Fruit fly (Drosophila melanogaster) whole organism, embryonic: ENCODE data around the gene CG34417.

Experiments
- CG10147 ChIP-seq: fragments of 200-800 bp; sonication (Bioruptor generic); optimal IDR thresholded peaks from 2 replicates; lab custom pipeline; 2019; ENCODE audit warnings: missing biosample characterization, mild to moderate bottlenecking, missing genetic modification characterization, moderate library complexity
- CG12391 ChIP-seq: fragments of 200-800 bp; sonication (Bioruptor generic); optimal IDR thresholded peaks from 3 replicates; lab custom pipeline; 2018; ENCODE audit warnings: missing biosample characterization, mild to moderate bottlenecking, missing genetic modification characterization, moderate library complexity
- CG15479 ChIP-seq: fragments of 200-800 bp; sonication (Bioruptor generic); optimal IDR thresholded peaks from 3 replicates; lab custom pipeline; 2019; ENCODE audit warnings: missing biosample characterization, mild to moderate bottlenecking, missing genetic modification characterization, moderate library complexity
- CG18599 ChIP-seq: fragments of 200-800 bp; sonication (Bioruptor generic); optimal IDR thresholded peaks from 3 replicates; lab custom pipeline; 2017; ENCODE audit warnings: missing biosample characterization, missing genetic modification characterization, mild to moderate bottlenecking, moderate library complexity, missing genetic modification reagents
- CG2116 ChIP-seq: fragments of 200-800 bp; sonication (Bioruptor generic); optimal IDR thresholded peaks from 3 replicates; lab custom pipeline; 2018; ENCODE audit warnings: missing biosample characterization, mild to moderate bottlenecking, missing genetic modification characterization
- CG2129 ChIP-seq: fragments of 200-800 bp; sonication (Bioruptor generic); IDR thresholded peaks from 2 replicates; pipeline ENCODE4 v1.3.6; 2022; ENCODE audit warnings: missing biosample characterization, missing genetic modification characterization; ENCODE audit not compliant: partially characterized antibody
- CG30020 ChIP-seq: fragments of 200-800 bp; optimal IDR thresholded peaks from 2 replicates; lab custom pipeline; 2019; ENCODE audit warnings: missing biosample characterization, mild to moderate bottlenecking, missing genetic modification characterization, moderate library complexity
- CG3281 ChIP-seq: fragments of 200-800 bp; sonication (Bioruptor generic); optimal IDR thresholded peaks from 3 replicates; lab custom pipeline; 2017; ENCODE audit warnings: missing biosample characterization, mild to moderate bottlenecking, missing genetic modification characterization
- CG34422 ChIP-seq: fragments of 200-800 bp; sonication (Bioruptor generic); IDR thresholded peaks from 3 replicates; pipeline ENCODE4 v1.3.6; 2022; ENCODE audit warnings: missing biosample characterization, missing genetic modification characterization
- CG9797 ChIP-seq: fragments of 200-800 bp; sonication (Bioruptor generic); optimal IDR thresholded peaks from 3 replicates; lab custom pipeline; 2018; ENCODE audit warnings: missing biosample characterization, mild to moderate bottlenecking, missing genetic modification characterization
- CG9876 ChIP-seq: fragments of 200-800 bp; sonication (Bioruptor generic); optimal IDR thresholded peaks from 2 replicates; lab custom pipeline; 2016; ENCODE audit warnings: missing biosample characterization, missing genetic modification characterization
- Dbx ChIP-seq: fragments of 200-800 bp; sonication (Bioruptor generic); IDR thresholded peaks from 3 replicates; pipeline ENCODE4 v1.3.6; 2022; ENCODE audit warnings: missing biosample characterization, missing genetic modification characterization
- Doc2 ChIP-seq: fragments of 200-800 bp; sonication (Bioruptor generic); IDR thresholded peaks from 2 replicates; pipeline ENCODE4 v1.3.6; 2022; ENCODE audit warnings: missing biosample characterization, missing genetic modification characterization
- E2f1 ChIP-seq: fragments of 200-800 bp; sonication (Bioruptor generic); IDR thresholded peaks from 2 replicates; pipeline ENCODE4 v1.3.6; 2022; ENCODE audit warnings: missing biosample characterization, missing genetic modification characterization
- Ets65A ChIP-seq: fragments of 200-800 bp; sonication (Bioruptor generic); peaks from one replicate; lab custom pipeline; 2016; ENCODE audit warnings: missing biosample characterization, missing genetic modification characterization
- Gsc ChIP-seq: fragments of 200-800 bp; sonication (Bioruptor generic); IDR thresholded peaks from 2 replicates; pipeline ENCODE4 v1.3.6; 2022; ENCODE audit warnings: missing biosample characterization, missing genetic modification characterization
- MTF-1 ChIP-seq: fragments of 200-800 bp; sonication (Bioruptor generic); optimal IDR thresholded peaks from 2 replicates; lab custom pipeline; 2018; ENCODE audit warnings: missing biosample characterization, mild to moderate bottlenecking, missing genetic modification characterization, borderline replicate concordance
- NFAT ChIP-seq: fragments of 200-800 bp; sonication (Bioruptor generic); IDR thresholded peaks from 2 replicates; pipeline ENCODE4 v1.3.6; 2022; ENCODE audit warnings: missing biosample characterization, missing genetic modification characterization
- Nf-YA ChIP-seq: fragments of 200-800 bp; sonication (Bioruptor generic); IDR thresholded peaks from 2 replicates; pipeline ENCODE4 v1.3.6; 2022; ENCODE audit warnings: missing biosample characterization, missing genetic modification characterization
- Ssrp ChIP-seq: fragments of 200-800 bp; sonication (Bioruptor generic); optimal IDR thresholded peaks from 2 replicates; lab custom pipeline; 2018; ENCODE audit warnings: missing biosample characterization, mild to moderate bottlenecking, missing genetic modification characterization, moderate library complexity
- Tbp ChIP-seq: fragments of >200 bp; optimal IDR thresholded peaks from 2 replicates; lab custom pipeline; 2018; ENCODE audit warnings: missing biosample characterization, missing genetic modification characterization
- Xrp1 ChIP-seq: fragments of 200-800 bp; sonication (Bioruptor generic); IDR thresholded peaks from 2 replicates; pipeline ENCODE4 v1.3.6; 2022; ENCODE audit warnings: missing biosample characterization, missing genetic modification characterization
- amos ChIP-seq: fragments of 200-800 bp; sonication (Bioruptor generic); IDR thresholded peaks from 2 replicates; pipeline ENCODE4 v1.3.6; 2022; ENCODE audit warnings: missing biosample characterization, missing genetic modification characterization; ENCODE audit not compliant: partially characterized antibody
- chm ChIP-seq: fragments of 200-800 bp; sonication (Bioruptor generic); IDR thresholded peaks from 2 replicates; pipeline ENCODE4 v1.3.6; 2022; ENCODE audit warnings: missing biosample characterization, missing genetic modification characterization
- crol ChIP-seq: fragments of 200-800 bp; sonication (Bioruptor generic); IDR thresholded peaks from 2 replicates; pipeline ENCODE4 v1.3.6; 2022; ENCODE audit warnings: missing biosample characterization, missing genetic modification characterization
- dmrt99B ChIP-seq: fragments of 200-800 bp; sonication (Bioruptor generic); optimal IDR thresholded peaks from 2 replicates; lab custom pipeline; 2018; ENCODE audit warnings: missing biosample characterization, mild to moderate bottlenecking, missing genetic modification characterization, moderate library complexity
- ems ChIP-seq: fragments of 200-800 bp; sonication (Bioruptor generic); optimal IDR thresholded peaks from 3 replicates; lab custom pipeline; 2016; ENCODE audit warnings: missing biosample characterization, missing genetic modification characterization
- en ChIP-seq: fragments of 200-800 bp; sonication (Bioruptor generic); optimal IDR thresholded peaks from 2 replicates; lab custom pipeline; 2016; ENCODE audit warnings: missing biosample characterization, missing genetic modification characterization
- gfzf ChIP-seq: fragments of 200-800 bp; sonication (Bioruptor generic); optimal IDR thresholded peaks from 2 replicates; lab custom pipeline; 2016; ENCODE audit warnings: missing biosample characterization, mild to moderate bottlenecking, missing genetic modification characterization, moderate library complexity
- hb ChIP-seq: fragments of 200-800 bp; sonication (Bioruptor generic); IDR thresholded peaks from 3 replicates; pipeline ENCODE4 v1.3.6; 2022; ENCODE audit warnings: missing biosample characterization, missing genetic modification characterization; ENCODE audit not compliant: partially characterized antibody
- hkb ChIP-seq, 2 experiments: fragments of 200-800 bp in 1 of 2; fragments of >200 bp in 1 of 2; sonication (Bioruptor generic) in 1 of 2; IDR thresholded peaks in 1 of 2; optimal IDR thresholded peaks in 1 of 2; 2 replicates each; pipeline versions ENCODE4 v1.3.6 to Lab custom; 2017 to 2022; ENCODE audit warnings: missing biosample characterization in 1 of 2, missing genetic modification characterization in 1 of 2
- klu ChIP-seq: fragments of 200-800 bp; sonication (Bioruptor generic); IDR thresholded peaks from 2 replicates; pipeline ENCODE4 v1.3.6; 2022; ENCODE audit warnings: missing biosample characterization, missing genetic modification characterization
- lilli ChIP-seq: fragments of 200-800 bp; sonication (Bioruptor generic); optimal IDR thresholded peaks from 3 replicates; lab custom pipeline; 2016; ENCODE audit warnings: missing biosample characterization, missing genetic modification characterization
- org-1 ChIP-seq: fragments of 200-800 bp; sonication (Bioruptor generic); optimal IDR thresholded peaks from 2 replicates; lab custom pipeline; 2017; ENCODE audit warnings: missing biosample characterization, missing genetic modification characterization
- p53 ChIP-seq: fragments of 200-800 bp; sonication (Bioruptor generic); optimal IDR thresholded peaks from 2 replicates; lab custom pipeline; 2016; ENCODE audit warnings: missing biosample characterization, missing genetic modification characterization
- pb ChIP-seq: fragments of 200-800 bp; sonication (Bioruptor generic); optimal IDR thresholded peaks from 3 replicates; lab custom pipeline; 2016; ENCODE audit warnings: missing biosample characterization, missing genetic modification characterization
- pho ChIP-seq: fragments of 200-800 bp; sonication (Bioruptor generic); optimal IDR thresholded peaks from 2 replicates; lab custom pipeline; 2016; ENCODE audit warnings: missing biosample characterization, missing genetic modification characterization
- scrt ChIP-seq: fragments of 200-800 bp; sonication (Bioruptor generic); optimal IDR thresholded peaks from 2 replicates; lab custom pipeline; 2018; ENCODE audit warnings: missing biosample characterization, mild to moderate bottlenecking, missing genetic modification characterization, moderate library complexity
- slou ChIP-seq: fragments of 200-800 bp; sonication (Bioruptor generic); optimal IDR thresholded peaks from 3 replicates; lab custom pipeline; 2016; ENCODE audit warnings: missing biosample characterization, missing genetic modification characterization
- stwl ChIP-seq: fragments of 200-800 bp; sonication (Bioruptor generic); optimal IDR thresholded peaks from 3 replicates; lab custom pipeline; 2018; ENCODE audit warnings: missing biosample characterization, mild to moderate bottlenecking, missing genetic modification characterization, moderate library complexity
- tin ChIP-seq: fragments of 200-800 bp; sonication (Bioruptor generic); optimal IDR thresholded peaks from 3 replicates; lab custom pipeline; 2016; ENCODE audit warnings: missing biosample characterization, missing genetic modification characterization
- tll ChIP-seq, 2 experiments: fragments of 200-800 bp in 1 of 2; fragments of >200 bp in 1 of 2; sonication (Bioruptor generic) in 1 of 2; optimal IDR thresholded peaks; 2 replicates each; lab custom pipeline; 2017 to 2019; ENCODE audit warnings: missing biosample characterization in 2 of 2, missing genetic modification characterization in 2 of 2, mild to moderate bottlenecking in 1 of 2, moderate library complexity in 1 of 2
- trh ChIP-seq: fragments of 200-800 bp; sonication (Bioruptor generic); optimal IDR thresholded peaks from 2 replicates; lab custom pipeline; 2016; ENCODE audit warnings: missing biosample characterization, missing genetic modification characterization
- tup ChIP-seq: fragments of 200-800 bp; sonication (Bioruptor generic); optimal IDR thresholded peaks from 2 replicates; lab custom pipeline; 2016; ENCODE audit warnings: missing biosample characterization, mild to moderate bottlenecking, missing genetic modification characterization, moderate library complexity
- twi ChIP-seq: fragments of 200-800 bp; optimal IDR thresholded peaks from 2 replicates; lab custom pipeline; 2019; ENCODE audit warnings: missing biosample characterization, mild to moderate bottlenecking, missing genetic modification characterization, moderate library complexity
- yki ChIP-seq: fragments of >200 bp; optimal IDR thresholded peaks from 3 replicates; lab custom pipeline; 2018
- z ChIP-seq: fragments of 200-800 bp; sonication (Bioruptor generic); IDR thresholded peaks from 3 replicates; pipeline ENCODE4 v1.3.6; 2022; ENCODE audit warnings: missing biosample characterization, missing genetic modification characterization
- zf30C ChIP-seq: fragments of 200-800 bp; sonication (Bioruptor generic); optimal IDR thresholded peaks from 3 replicates; lab custom pipeline; 2018; ENCODE audit warnings: missing biosample characterization, mild to moderate bottlenecking, missing genetic modification characterization

The CG34417 gene

DNA sequence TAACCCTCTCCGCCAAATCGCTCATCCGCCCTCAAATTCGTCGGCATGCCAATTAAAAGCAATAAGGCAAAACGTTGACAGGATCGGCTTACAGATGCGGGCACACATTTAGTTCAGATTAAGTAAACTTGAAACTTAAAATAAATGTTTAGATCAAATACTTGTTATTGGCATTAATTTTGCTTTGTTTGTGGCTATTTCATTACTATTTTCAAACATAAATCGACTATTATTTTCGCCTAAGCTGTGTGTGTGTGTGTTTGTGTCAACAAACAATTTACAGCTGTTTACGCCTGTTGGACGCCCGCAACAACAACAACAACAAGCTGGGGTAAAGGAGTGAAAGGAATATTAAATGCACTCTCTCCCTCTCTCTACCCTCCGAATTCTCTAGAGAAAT is 60.6 kb downstream of the CG34417 start (continued):
- TF ChIP-seq tll (GFP tag; optimal IDR thresholded peaks at IDR 0.05; lab: Kevin White, UChicago) (no peak), Xrp1 (GFP tag; lab: Robert Waterston, UW) (peak; percentile 52; the same call in 1 of the 2 replicates), trh (GFP tag; lab: Kevin White, UChicago) (no peak)

DNA sequence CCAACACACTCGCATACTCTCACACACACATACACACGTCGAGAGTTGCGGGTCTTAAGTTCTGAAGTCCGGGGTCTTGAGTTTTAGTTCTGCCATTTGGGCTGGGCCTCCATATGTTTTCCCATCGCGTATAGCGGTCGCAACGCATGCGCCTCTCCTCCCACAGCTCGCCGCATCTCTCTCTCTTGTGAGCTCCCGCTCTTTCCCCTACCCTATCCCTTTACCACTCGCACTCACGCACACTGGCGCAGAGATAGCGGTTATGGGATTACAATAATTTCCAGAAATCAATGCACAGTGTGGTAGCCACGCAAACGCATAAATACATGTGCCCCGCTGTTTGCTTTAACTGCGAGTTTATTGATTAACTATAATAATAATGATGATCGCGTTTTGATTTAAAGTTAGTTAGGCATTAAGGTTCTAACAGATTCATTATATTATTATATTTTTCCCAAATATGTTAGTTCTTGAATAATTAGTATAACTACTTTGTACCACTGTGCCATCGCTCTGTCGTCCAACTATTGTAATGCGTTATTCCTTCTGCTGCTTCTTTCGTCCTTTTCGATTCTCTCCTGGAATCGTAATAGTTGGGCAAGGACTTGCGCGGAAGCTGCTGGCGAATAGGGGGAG is 61.2 kb downstream of the CG34417 start:
- peak; percentile 74 for TF ChIP-seq MTF-1
- TF ChIP-seq Doc2 (GFP tag; lab: Robert Waterston, UW), result no peak; the same call in 1 of the 2 replicates
- TF ChIP-seq org-1, result peak; percentile 92
- peak; percentile 80 for TF ChIP-seq pho (GFP tag; lab: Kevin White, UChicago)
- TF ChIP-seq CG34422 (GFP tag; lab: Robert Waterston, UW), result peak; percentile 85
- TF ChIP-seq dmrt99B (tag; lab: Kevin White, UChicago), result peak; percentile 95
- TF ChIP-seq hb (GFP tag; lab: Robert Waterston, UW), result no peak; the same call in 2 of the 3 replicates
- peak; percentile 91 for TF ChIP-seq tin (GFP tag; lab: Kevin White, UChicago)
- TF ChIP-seq chm, result peak; percentile 72
- peak; percentile 10 for TF ChIP-seq CG9876 (GFP tag; lab: Kevin White, UChicago)
- no peak for TF ChIP-seq hkb (optimal IDR thresholded peaks at IDR 0.05; lab: Kevin White, UChicago)
- peak; percentile 93 for TF ChIP-seq hkb (GFP tag; IDR thresholded peaks at IDR 0.05; lab: Robert Waterston, UW)
- peak; percentile 97 for TF ChIP-seq Ets65A (GFP tag; lab: Kevin White, UChicago)
- peak; percentile 85 for TF ChIP-seq twi (tag; lab: Kevin White, UChicago)
- TF ChIP-seq CG18599 (GFP tag; lab: Kevin White, UChicago), result peak; percentile 97
- TF ChIP-seq lilli, result peak; percentile 94
- peak; percentile 53 for TF ChIP-seq en (GFP tag; lab: Kevin White, UChicago)
- TF ChIP-seq CG12391 (tag; lab: Kevin White, UChicago), result peak; percentile 94
- TF ChIP-seq gfzf (GFP tag; lab: Kevin White, UChicago), result no peak
- TF ChIP-seq Tbp, result no peak
- peak; percentile 67 for TF ChIP-seq tup (GFP tag; lab: Kevin White, UChicago)
- TF ChIP-seq pb (GFP tag; lab: Kevin White, UChicago), result peak; percentile 65
- TF ChIP-seq CG30020, result peak; percentile 72
- TF ChIP-seq CG2116 (GFP tag; lab: Kevin White, UChicago), result peak; percentile 70
- TF ChIP-seq Ssrp (tag; lab: Kevin White, UChicago), result peak; percentile 94
- TF ChIP-seq CG10147 (GFP tag; lab: Kevin White, UChicago), result peak; percentile 90
- TF ChIP-seq z, result peak; percentile 69; the same call in 2 of the 3 replicates
- no peak for TF ChIP-seq CG2129 (GFP tag; lab: Robert Waterston, UW)
- peak; percentile 94 for TF ChIP-seq crol (GFP tag; lab: Robert Waterston, UW)
- TF ChIP-seq NFAT (GFP tag; lab: Robert Waterston, UW), result peak; percentile 80
- TF ChIP-seq ems (GFP tag; lab: Kevin White, UChicago), result peak; percentile 89
- peak; percentile 85 for TF ChIP-seq scrt (GFP tag; lab: Kevin White, UChicago)
- TF ChIP-seq CG15479 (GFP tag; lab: Kevin White, UChicago), result peak; percentile 66
- TF ChIP-seq klu (GFP tag; lab: Robert Waterston, UW), result peak; percentile 66
- TF ChIP-seq CG9797 (GFP tag; lab: Kevin White, UChicago), result peak; percentile 24
- peak; percentile 23; the same call in 1 of the 2 replicates for TF ChIP-seq amos (GFP tag; lab: Robert Waterston, UW)
- peak; percentile 70 for TF ChIP-seq Nf-YA (GFP tag; lab: Robert Waterston, UW)
- peak; percentile 32 for TF ChIP-seq stwl (tag; lab: Kevin White, UChicago)
- no peak for TF ChIP-seq zf30C
- TF ChIP-seq E2f1 (GFP tag; lab: Robert Waterston, UW), result peak; percentile 85
- TF ChIP-seq p53 (GFP tag; lab: Kevin White, UChicago), result peak; percentile 32
- TF ChIP-seq Dbx (GFP tag; lab: Robert Waterston, UW), result peak; percentile 89
- peak; percentile 91 for TF ChIP-seq slou (GFP tag; lab: Kevin White, UChicago)
- peak; percentile 80 for TF ChIP-seq Gsc (GFP tag; lab: Robert Waterston, UW)
- TF ChIP-seq CG3281, result peak; percentile 93
- no peak for TF ChIP-seq yki (lab: Kevin White, UChicago)
